Worm (Caenorhabditis elegans): ENCODE data around the gene act-2.

act-2 gene

DNA sequence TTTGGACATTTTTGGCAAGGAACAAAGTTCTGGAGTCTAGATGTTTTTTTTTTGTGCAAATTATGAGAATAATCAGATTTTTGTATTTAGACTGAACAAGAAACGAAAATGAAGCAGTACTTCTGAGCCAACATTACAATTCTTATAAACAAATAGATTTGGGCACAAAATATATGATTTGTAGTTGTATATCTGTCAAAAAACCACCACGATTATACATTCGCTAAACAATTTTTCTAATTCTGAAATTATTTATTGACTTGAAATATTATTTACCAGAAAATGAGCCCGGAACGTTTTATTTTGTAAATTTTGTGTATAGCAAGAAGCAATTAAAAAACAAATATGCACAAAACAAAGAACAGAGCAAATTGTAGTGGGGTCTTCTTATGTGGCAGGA is 6.5 kb downstream of the act-2 start:
- TF ChIP-seq ceh-9 (tag; optimal IDR thresholded peaks at IDR 0.05): no peak
- no peak for TF ChIP-seq tbx-7 (tag; optimal IDR thresholded peaks at IDR 0.05)
- no peak for TF ChIP-seq fkh-10 (GFP tag; optimal IDR thresholded peaks at IDR 0.05)
- TF ChIP-seq syd-9 (tag; optimal IDR thresholded peaks at IDR 0.05): no peak
- no peak for TF ChIP-seq ahr-1 (tag; optimal IDR thresholded peaks at IDR 0.05)
- TF ChIP-seq ceh-14 (tag; optimal IDR thresholded peaks at IDR 0.05): no peak
- TF ChIP-seq pha-4 (tag; optimal IDR thresholded peaks at IDR 0.05): no peak
- TF ChIP-seq ama-1 (optimal IDR thresholded peaks at IDR 0.05): no peak
- no peak for TF ChIP-seq C38D4.7 (GFP tag; optimal IDR thresholded peaks at IDR 0.05)
- TF ChIP-seq odd-2 (tag; optimal IDR thresholded peaks at IDR 0.05): no peak
- no peak for TF ChIP-seq T23F11.4 (GFP tag; optimal IDR thresholded peaks at IDR 0.05)
- no peak for TF ChIP-seq C08G9.2 (tag; optimal IDR thresholded peaks at IDR 0.05)
- no peak for TF ChIP-seq ceh-18 (tag; optimal IDR thresholded peaks at IDR 0.05)
- no peak for TF ChIP-seq hlh-30 (tag; optimal IDR thresholded peaks at IDR 0.05; ENCODE audit: insufficient read depth)

DNA sequence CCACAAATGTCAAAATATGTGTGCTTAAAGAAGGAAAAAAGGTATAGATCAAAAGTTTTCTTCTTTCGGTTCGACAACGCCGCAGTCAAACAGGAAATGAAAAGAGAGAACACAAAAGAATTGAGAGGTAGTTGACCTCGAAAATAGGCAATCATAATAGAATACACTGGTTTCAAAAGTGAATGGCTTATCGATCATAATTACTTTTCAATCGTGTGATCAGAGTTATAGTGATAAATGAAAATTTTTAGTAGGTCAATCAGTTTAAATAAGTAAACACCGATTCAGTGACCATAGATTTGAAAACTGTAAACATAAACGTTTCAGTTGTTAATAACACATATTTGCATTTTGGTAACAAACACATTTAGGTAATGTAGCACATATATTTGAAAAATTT is 7.6 kb downstream of the act-2 start:
- TF ChIP-seq ceh-18 (tag; optimal IDR thresholded peaks at IDR 0.05) (no peak), ceh-19 (GFP tag; optimal IDR thresholded peaks at IDR 0.05) (no peak), ref-2 (tag; optimal IDR thresholded peaks at IDR 0.05) (no peak), dve-1 (tag; optimal IDR thresholded peaks at IDR 0.05) (no peak), T23F11.4 (GFP tag; optimal IDR thresholded peaks at IDR 0.05) (no peak), elt-2 (tag; optimal IDR thresholded peaks at IDR 0.05) (no peak), ceh-6 (GFP tag; optimal IDR thresholded peaks at IDR 0.05) (no peak), tbx-7 (tag; optimal IDR thresholded peaks at IDR 0.05) (no peak), lin-11 (tag; optimal IDR thresholded peaks at IDR 0.05) (no peak), ztf-16 (tag; optimal IDR thresholded peaks at IDR 0.05) (no peak), zip-5 (tag; optimal IDR thresholded peaks at IDR 0.05) (no peak), tbx-2 (tag; optimal IDR thresholded peaks at IDR 0.05) (no peak), fkh-10 (GFP tag; optimal IDR thresholded peaks at IDR 0.05) (no peak), ama-1 (optimal IDR thresholded peaks at IDR 0.05) (no peak), C38D4.7 (GFP tag; optimal IDR thresholded peaks at IDR 0.05) (no peak), nhr-232 (tag; optimal IDR thresholded peaks at IDR 0.05) (no peak), ceh-14 (tag; optimal IDR thresholded peaks at IDR 0.05) (no peak)

DNA sequence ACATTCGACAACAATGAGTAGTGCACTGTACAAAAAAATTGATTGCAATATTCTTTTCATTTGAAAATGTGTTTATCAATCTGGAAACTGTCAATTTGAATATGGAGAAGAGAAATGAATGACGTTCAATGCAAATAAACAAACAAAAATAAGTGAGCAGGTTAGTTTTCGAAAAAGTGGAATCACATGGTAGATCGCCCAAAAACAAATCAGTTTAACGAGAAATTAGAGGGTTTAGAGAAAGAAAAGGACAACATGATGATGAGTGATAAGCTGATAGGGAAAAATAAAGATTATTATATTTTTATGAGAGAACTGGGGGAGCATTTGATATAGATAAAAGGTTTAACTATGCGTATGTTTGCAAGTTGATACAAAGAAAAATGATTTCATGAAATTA is 8.7 kb downstream of the act-2 start, which contains the start of gene T04C12.8:
Gene T04C12.8, minus strand, starts transcription at position 82 of the 400 bp plus-strand sequence.
- TF ChIP-seq elt-2 (tag; optimal IDR thresholded peaks at IDR 0.05) (peak; percentile 83), ets-4 (tag; optimal IDR thresholded peaks at IDR 0.05) (no peak)

DNA sequence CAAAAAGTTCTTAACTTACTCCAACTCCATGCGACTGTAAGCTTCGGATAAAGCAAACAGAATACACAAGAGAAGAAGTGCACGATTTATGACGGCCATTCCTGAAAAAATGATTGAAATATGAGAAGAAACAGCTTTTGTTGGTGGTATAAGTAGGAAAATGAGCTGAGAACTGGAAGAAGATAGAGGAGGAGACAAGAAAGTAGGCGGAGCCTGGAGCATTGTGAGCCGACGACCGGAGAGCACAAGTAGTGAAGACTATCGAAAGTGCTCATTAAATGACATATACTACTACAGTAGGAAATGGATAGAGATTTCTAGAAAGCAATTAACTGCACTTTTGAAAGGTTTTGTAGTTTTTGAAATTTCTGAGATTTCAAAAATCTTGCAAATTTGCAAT is 12.4 kb downstream of the act-2 start, which contains the start of gene nlp-80:
Gene nlp-80, minus strand, starts transcription at position 101 of the 400 bp plus-strand sequence.
- TF ChIP-seq C08G9.2 (tag; optimal IDR thresholded peaks at IDR 0.05) (no peak), che-1 (tag; optimal IDR thresholded peaks at IDR 0.05) (no peak), mec-3 (tag; optimal IDR thresholded peaks at IDR 0.05; ENCODE audit: borderline replicate concordance) (no peak), ceh-22 (tag; optimal IDR thresholded peaks at IDR 0.05) (no peak), ceh-31 (tag; optimal IDR thresholded peaks at IDR 0.05) (no peak), hlh-8 (tag; optimal IDR thresholded peaks at IDR 0.05) (no peak), zip-5 (tag; optimal IDR thresholded peaks at IDR 0.05) (no peak), odd-2 (tag; optimal IDR thresholded peaks at IDR 0.05) (no peak), fkh-6 (tag; optimal IDR thresholded peaks at IDR 0.05) (no peak), pat-9 (tag; optimal IDR thresholded peaks at IDR 0.05) (no peak), dve-1 (tag; optimal IDR thresholded peaks at IDR 0.05) (no peak), tbx-2 (tag; optimal IDR thresholded peaks at IDR 0.05) (no peak)

DNA sequence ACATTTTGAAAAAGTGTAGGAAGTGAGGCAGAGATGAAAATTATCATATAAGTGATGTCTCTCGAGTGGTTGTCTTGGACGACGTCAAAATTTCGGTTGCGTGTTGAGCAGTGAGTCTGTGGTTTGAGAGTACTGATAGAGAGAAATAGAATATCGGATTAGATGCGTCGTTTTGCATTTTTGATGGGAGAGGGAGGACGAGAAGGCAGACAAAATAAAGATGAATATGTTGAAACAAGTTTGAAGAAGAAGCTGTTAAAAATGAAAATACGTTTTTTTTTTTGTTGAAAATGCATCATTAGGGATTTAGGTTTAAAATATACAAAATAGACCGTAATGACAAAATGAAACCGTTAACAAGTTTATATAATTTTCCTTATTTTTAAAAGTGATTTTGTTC is 14.8 kb downstream of the act-2 start, which contains the start of gene T04C12.9:
Gene T04C12.9, minus strand, starts transcription at position 101 of the 400 bp plus-strand sequence.
- TF ChIP-seq dmd-4 (tag; optimal IDR thresholded peaks at IDR 0.05; ENCODE audit: borderline replicate concordance) (no peak), ref-2 (tag; optimal IDR thresholded peaks at IDR 0.05) (no peak)

Data from whole organism, late embryonic.